Worm (Caenorhabditis elegans): ENCODE results near the gene srlf-29.
"Not testable (repeated sequence)": the region's sequence is repeated elsewhere in the genome, so short reads cannot be mapped to it uniquely, and the experiment has no call there.

DNA sequence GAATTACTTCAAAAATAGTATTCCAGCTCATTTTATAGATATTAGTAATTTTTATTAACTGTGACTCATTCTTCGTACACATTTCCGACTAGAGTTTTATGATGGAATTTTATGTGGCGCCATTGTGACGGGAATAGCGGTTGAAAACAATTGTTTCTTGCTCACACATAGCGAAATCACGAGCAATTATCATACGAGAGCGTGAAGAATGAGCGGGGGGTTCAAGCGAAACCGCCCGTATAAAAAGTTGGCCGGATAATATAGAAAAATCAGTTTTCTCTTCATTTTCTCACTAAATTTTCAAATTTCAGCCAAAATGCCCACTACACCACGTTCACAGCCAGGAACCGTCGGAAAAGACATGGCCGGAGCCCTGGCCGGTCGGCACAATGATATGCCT lies 32.6 kb upstream of the srlf-29 start, which contains the start of gene C08E3.1:
- not testable (repeated sequence) for TF ChIP-seq W03F9.2, him-1, dao-5 (tag; optimal IDR thresholded peaks at IDR 0.05)
